Worm (Caenorhabditis elegans): ENCODE measurements around the gene F54H12.4.

- no peak for TF ChIP-seq ztf-11 (tag; optimal IDR thresholded peaks at IDR 0.05)
- no peak for TF ChIP-seq egl-27 (tag; optimal IDR thresholded peaks at IDR 0.05)
- TF ChIP-seq fkh-2 (tag; optimal IDR thresholded peaks at IDR 0.05), result no peak
- no peak for TF ChIP-seq jun-1 (tag; optimal IDR thresholded peaks at IDR 0.05)
- no peak for TF ChIP-seq unc-39 (tag; optimal IDR thresholded peaks at IDR 0.05)
- no peak for TF ChIP-seq nhr-25 (tag; optimal IDR thresholded peaks at IDR 0.05)
- no peak for TF ChIP-seq daf-12 (tag; optimal IDR thresholded peaks at IDR 0.05)
- no peak for TF ChIP-seq snpc-4 (tag; optimal IDR thresholded peaks at IDR 0.05)
- TF ChIP-seq elt-2 (tag; optimal IDR thresholded peaks at IDR 0.05), result no peak
- no peak for TF ChIP-seq pqm-1 (tag; optimal IDR thresholded peaks at IDR 0.05)
- no peak for TF ChIP-seq nhr-76 (tag; optimal IDR thresholded peaks at IDR 0.05)
These were observed 17.1 kb upstream of the F54H12.4 start, which contains the start of gene clp-1 for ce11 chrIII:7979659-7980058.
